Fruit fly (Drosophila melanogaster): ENCODE data around the gene mtd.

- TF ChIP-seq Hmr (GFP tag; optimal IDR thresholded peaks at IDR 0.05) (no peak), lbe (GFP tag; optimal IDR thresholded peaks at IDR 0.05) (no peak), CG42726 (GFP tag; IDR thresholded peaks at IDR 0.05; ENCODE audit: partially characterized antibody) (no peak), repo (GFP tag; optimal IDR thresholded peaks at IDR 0.05) (no peak), gcm (GFP tag; optimal IDR thresholded peaks at IDR 0.05) (no peak), CG15479 (GFP tag; optimal IDR thresholded peaks at IDR 0.05) (no peak), CG4854 (GFP tag; optimal IDR thresholded peaks at IDR 0.05) (no peak), fd96Cb (tag; optimal IDR thresholded peaks at IDR 0.05) (no peak)
Observed at dm6 chr3R:5392033-5392432, 41.8 kb upstream of the mtd start.

Measured in whole organism, embryonic.